Worm (Caenorhabditis elegans): Measurements from ENCODE around the gene nhr-150.

DNA sequence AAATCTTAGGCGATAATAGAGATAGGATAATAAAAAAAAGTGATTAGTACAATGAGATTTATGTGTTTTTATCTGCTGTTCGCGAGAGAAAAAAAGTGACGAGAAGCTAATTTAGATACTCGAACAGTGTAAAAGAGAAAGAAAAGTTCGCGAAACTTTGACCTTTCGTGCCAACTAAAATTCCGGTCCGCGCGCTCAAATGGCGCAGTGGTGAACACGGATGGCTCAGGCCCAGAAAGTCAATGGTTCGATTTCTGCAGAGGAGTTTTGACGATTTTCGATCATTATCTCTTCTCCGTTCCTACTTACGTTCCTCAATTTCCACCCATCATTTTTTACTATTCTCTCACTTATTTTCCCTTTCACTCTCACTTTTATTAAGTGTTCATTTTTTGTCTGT is 35.2 kb upstream of the nhr-150 start:
- TF ChIP-seq him-1 (tag; optimal IDR thresholded peaks at IDR 0.05): no peak
- TF ChIP-seq W03F9.2 (tag; optimal IDR thresholded peaks at IDR 0.05): no peak
